Fruit fly (Drosophila melanogaster) whole organism, embryonic: ENCODE results near the gene CG5355.
A peak's percentile ranks its signal among the peaks of the same experiment; 100 is the strongest.

Source experiments
- Abd-B ChIP-seq: fragments of 200-800 bp; sonication (Bioruptor generic); optimal IDR thresholded peaks from 2 replicates; lab custom pipeline; 2018; ENCODE audit warnings: missing biosample characterization, mild to moderate bottlenecking, missing genetic modification characterization, moderate library complexity
- CG10209 ChIP-seq: fragments of 200-800 bp; sonication (Bioruptor generic); optimal IDR thresholded peaks from 3 replicates; lab custom pipeline; 2017; ENCODE audit warnings: missing biosample characterization, mild to moderate bottlenecking, missing genetic modification characterization, missing genetic modification reagents
- CG10543 ChIP-seq: fragments of 200-800 bp; sonication (Bioruptor generic); optimal IDR thresholded peaks from 3 replicates; lab custom pipeline; 2017; ENCODE audit warnings: missing biosample characterization, mild to moderate bottlenecking, missing genetic modification characterization, moderate library complexity
- CG11695 ChIP-seq: fragments of 200-800 bp; sonication (Bioruptor generic); IDR thresholded peaks from 3 replicates; pipeline ENCODE4 v1.3.6; 2022; ENCODE audit warnings: missing biosample characterization, missing genetic modification characterization
- CG12659 ChIP-seq: fragments of 200-800 bp; sonication (Bioruptor generic); optimal IDR thresholded peaks from 3 replicates; lab custom pipeline; 2017; ENCODE audit warnings: mild to moderate bottlenecking, missing biosample characterization, missing genetic modification reagents, missing genetic modification characterization
- CG13424 ChIP-seq: fragments of 200-800 bp; sonication (Bioruptor generic); optimal IDR thresholded peaks from 2 replicates; lab custom pipeline; 2019; ENCODE audit warnings: missing biosample characterization, mild to moderate bottlenecking, missing genetic modification characterization, moderate library complexity
- CG15011 ChIP-seq: fragments of 200-800 bp; sonication (Bioruptor generic); optimal IDR thresholded peaks from 3 replicates; lab custom pipeline; 2018; ENCODE audit warnings: missing biosample characterization, mild to moderate bottlenecking, missing genetic modification characterization
- CG15479 ChIP-seq: fragments of 200-800 bp; sonication (Bioruptor generic); optimal IDR thresholded peaks from 3 replicates; lab custom pipeline; 2019; ENCODE audit warnings: missing biosample characterization, mild to moderate bottlenecking, missing genetic modification characterization, moderate library complexity
- CG17359 ChIP-seq: fragments of 200-800 bp; sonication (Bioruptor generic); optimal IDR thresholded peaks from 3 replicates; lab custom pipeline; 2018; ENCODE audit warnings: missing biosample characterization, mild to moderate bottlenecking, missing genetic modification characterization, moderate library complexity
- CG18011 ChIP-seq: fragments of 200-800 bp; sonication (Bioruptor generic); optimal IDR thresholded peaks from 2 replicates; lab custom pipeline; 2017; ENCODE audit warnings: missing biosample characterization, missing genetic modification characterization, mild to moderate bottlenecking, moderate library complexity, missing genotype
- CG2116 ChIP-seq: fragments of 200-800 bp; sonication (Bioruptor generic); optimal IDR thresholded peaks from 3 replicates; lab custom pipeline; 2018; ENCODE audit warnings: missing biosample characterization, mild to moderate bottlenecking, missing genetic modification characterization
- CG30020 ChIP-seq: fragments of 200-800 bp; optimal IDR thresholded peaks from 2 replicates; lab custom pipeline; 2019; ENCODE audit warnings: missing biosample characterization, mild to moderate bottlenecking, missing genetic modification characterization, moderate library complexity
- CG3281 ChIP-seq: fragments of 200-800 bp; sonication (Bioruptor generic); optimal IDR thresholded peaks from 3 replicates; lab custom pipeline; 2017; ENCODE audit warnings: missing biosample characterization, mild to moderate bottlenecking, missing genetic modification characterization
- CG34422 ChIP-seq: fragments of 200-800 bp; sonication (Bioruptor generic); IDR thresholded peaks from 3 replicates; pipeline ENCODE4 v1.3.6; 2022; ENCODE audit warnings: missing biosample characterization, missing genetic modification characterization
- CG6683 ChIP-seq: fragments of 200-800 bp; sonication (Bioruptor generic); optimal IDR thresholded peaks from 2 replicates; lab custom pipeline; 2017; ENCODE audit warnings: missing biosample characterization, mild to moderate bottlenecking, missing genetic modification characterization, missing genetic modification reagents
- CG7987 ChIP-seq: fragments of 200-800 bp; sonication (Bioruptor generic); optimal IDR thresholded peaks from 2 replicates; lab custom pipeline; 2018; ENCODE audit warnings: missing biosample characterization, mild to moderate bottlenecking, missing genetic modification characterization, moderate library complexity
- CG8281 ChIP-seq: fragments of 200-800 bp; sonication (Bioruptor generic); optimal IDR thresholded peaks from 2 replicates; lab custom pipeline; 2018; ENCODE audit warnings: missing biosample characterization, mild to moderate bottlenecking, missing genetic modification characterization, moderate library complexity
- CG8290 ChIP-seq, 3 experiments: fragments of 200-800 bp; sonication (Bioruptor generic); optimal IDR thresholded peaks; 2 replicates each; lab custom pipeline; 2016 to 2019; ENCODE audit warnings: missing biosample characterization in 3 of 3, missing genetic modification characterization in 3 of 3, mild to moderate bottlenecking in 2 of 3, moderate library complexity in 1 of 3
- CG9437 ChIP-seq: fragments of 200-800 bp; sonication (Bioruptor generic); optimal IDR thresholded peaks from 2 replicates; lab custom pipeline; 2018; ENCODE audit warnings: missing biosample characterization, mild to moderate bottlenecking, missing genetic modification characterization
- CG9727 ChIP-seq: fragments of 200-800 bp; sonication (Bioruptor generic); optimal IDR thresholded peaks from 3 replicates; lab custom pipeline; 2017; ENCODE audit warnings: missing biosample characterization, mild to moderate bottlenecking, missing genetic modification characterization
- CrebB ChIP-seq: fragments of 200-800 bp; sonication (Bioruptor generic); optimal IDR thresholded peaks from 3 replicates; lab custom pipeline; 2018; ENCODE audit warnings: missing biosample characterization, mild to moderate bottlenecking, missing genetic modification characterization
- Doc3 ChIP-seq: fragments of 200-800 bp; sonication (Bioruptor generic); IDR thresholded peaks from 3 replicates; pipeline ENCODE4 v1.3.6; 2022; ENCODE audit warnings: missing biosample characterization, missing genetic modification characterization; ENCODE audit not compliant: partially characterized antibody
- H2.0 ChIP-seq: fragments of 200-800 bp; sonication (Bioruptor generic); IDR thresholded peaks from 2 replicates; pipeline ENCODE4 v1.3.6; 2022; ENCODE audit warnings: missing biosample characterization, missing genetic modification characterization
- MBD-R2 ChIP-seq: fragments of 200-800 bp; sonication (Bioruptor generic); IDR thresholded peaks from 2 replicates; pipeline ENCODE4 v1.3.6; 2022; ENCODE audit warnings: missing biosample characterization, missing genetic modification characterization
- Meics ChIP-seq: fragments of 200-800 bp; sonication (Bioruptor generic); optimal IDR thresholded peaks from 2 replicates; lab custom pipeline; 2017; ENCODE audit warnings: missing biosample characterization, mild to moderate bottlenecking, missing genetic modification characterization
- Sin3A ChIP-seq: fragments of >200 bp; optimal IDR thresholded peaks from 2 replicates; lab custom pipeline; 2018
- Sox100B ChIP-seq: fragments of 200-800 bp; sonication (Bioruptor generic); optimal IDR thresholded peaks from 3 replicates; lab custom pipeline; 2018; ENCODE audit warnings: missing biosample characterization, mild to moderate bottlenecking, missing genetic modification characterization
- Sry-δ ChIP-seq: fragments of 200-800 bp; sonication (Bioruptor generic); optimal IDR thresholded peaks from 2 replicates; lab custom pipeline; 2016; ENCODE audit warnings: missing biosample characterization, missing genetic modification characterization
- amos ChIP-seq: fragments of 200-800 bp; sonication (Bioruptor generic); IDR thresholded peaks from 2 replicates; pipeline ENCODE4 v1.3.6; 2022; ENCODE audit warnings: missing biosample characterization, missing genetic modification characterization; ENCODE audit not compliant: partially characterized antibody
- ara ChIP-seq: fragments of 200-800 bp; sonication (Bioruptor generic); IDR thresholded peaks from 2 replicates; pipeline ENCODE4 v1.3.6; 2022; ENCODE audit warnings: missing biosample characterization, missing genetic modification characterization
- bigmax ChIP-seq: fragments of 200-800 bp; sonication (Bioruptor generic); optimal IDR thresholded peaks from 2 replicates; lab custom pipeline; 2018; ENCODE audit warnings: missing biosample characterization, mild to moderate bottlenecking, missing genetic modification characterization
- chinmo ChIP-seq: fragments of 200-800 bp; sonication (Bioruptor generic); IDR thresholded peaks from 4 replicates; pipeline ENCODE4 v1.3.6; 2022; ENCODE audit warnings: missing biosample characterization, missing genetic modification characterization; ENCODE audit not compliant: partially characterized antibody
- dati ChIP-seq: fragments of 200-800 bp; sonication (Bioruptor generic); IDR thresholded peaks from 2 replicates; pipeline ENCODE4 v1.3.6; 2022; ENCODE audit warnings: missing biosample characterization, missing genetic modification characterization
- hbn ChIP-seq: fragments of 200-800 bp; sonication (Bioruptor generic); IDR thresholded peaks from 2 replicates; pipeline ENCODE4 v1.3.6; 2022; ENCODE audit warnings: missing biosample characterization, missing genetic modification characterization; ENCODE audit not compliant: partially characterized antibody
- her ChIP-seq: fragments of 200-800 bp; sonication (Bioruptor generic); optimal IDR thresholded peaks from 2 replicates; lab custom pipeline; 2016; ENCODE audit warnings: missing biosample characterization, missing genetic modification characterization
- jing ChIP-seq: fragments of 200-800 bp; sonication (Bioruptor generic); optimal IDR thresholded peaks from 2 replicates; lab custom pipeline; 2018; ENCODE audit warnings: missing biosample characterization, mild to moderate bottlenecking, missing genetic modification characterization
- jumu ChIP-seq: fragments of 200-800 bp; sonication (Bioruptor generic); optimal IDR thresholded peaks from 3 replicates; lab custom pipeline; 2016; ENCODE audit warnings: missing biosample characterization, missing genetic modification characterization
- knrl ChIP-seq: fragments of 200-800 bp; sonication (Bioruptor generic); IDR thresholded peaks from 3 replicates; pipeline ENCODE4 v1.3.6; 2022; ENCODE audit warnings: missing biosample characterization, missing genetic modification characterization; ENCODE audit not compliant: partially characterized antibody
- nmo ChIP-seq: fragments of 200-800 bp; sonication (Bioruptor generic); optimal IDR thresholded peaks from 2 replicates; lab custom pipeline; 2018; ENCODE audit warnings: missing biosample characterization, mild to moderate bottlenecking, missing genetic modification characterization, moderate library complexity
- nom ChIP-seq: fragments of 200-800 bp; sonication (Bioruptor generic); optimal IDR thresholded peaks from 2 replicates; lab custom pipeline; 2017; ENCODE audit warnings: missing biosample characterization, missing genetic modification characterization, mild to moderate bottlenecking, moderate library complexity, missing genetic modification reagents
- odd ChIP-seq: fragments of 200-800 bp; sonication (Bioruptor generic); optimal IDR thresholded peaks from 2 replicates; lab custom pipeline; 2017; ENCODE audit warnings: missing biosample characterization, mild to moderate bottlenecking, missing genetic modification characterization
- pan ChIP-seq, 4 experiments: fragments of >200 bp in 3 of 4; fragments of 200-800 bp in 1 of 4; sonication (Bioruptor generic) in 1 of 4; optimal IDR thresholded peaks in 3 of 4; IDR thresholded peaks in 1 of 4; 2 replicates each; pipeline versions ENCODE4 v1.3.6 to Lab custom; 2017 to 2022; ENCODE audit warnings: missing biosample characterization in 2 of 4, missing genetic modification characterization in 2 of 4, mixed read lengths in 1 of 4
- salm ChIP-seq: fragments of 200-800 bp; sonication (Bioruptor generic); optimal IDR thresholded peaks from 2 replicates; lab custom pipeline; 2018; ENCODE audit warnings: missing biosample characterization, mild to moderate bottlenecking, missing genetic modification characterization
- sqz ChIP-seq: fragments of 200-800 bp; sonication (Bioruptor generic); optimal IDR thresholded peaks from 3 replicates; lab custom pipeline; 2018; ENCODE audit warnings: missing biosample characterization, mild to moderate bottlenecking, missing genetic modification characterization
- toy ChIP-seq: fragments of 200-800 bp; sonication (Bioruptor generic); IDR thresholded peaks from 2 replicates; pipeline ENCODE4 v1.3.6; 2022; ENCODE audit warnings: missing biosample characterization, missing genetic modification characterization
- wek ChIP-seq: fragments of 200-800 bp; sonication (Bioruptor generic); optimal IDR thresholded peaks from 3 replicates; lab custom pipeline; 2018; ENCODE audit warnings: missing biosample characterization, mild to moderate bottlenecking, missing genetic modification characterization, moderate library complexity
- zen2 ChIP-seq: fragments of 200-800 bp; sonication (Bioruptor generic); IDR thresholded peaks from 3 replicates; pipeline ENCODE4 v1.3.6; 2022; ENCODE audit warnings: missing biosample characterization, missing genetic modification characterization; ENCODE audit not compliant: partially characterized antibody
- zfh1 ChIP-seq: fragments of 200-800 bp; sonication (Bioruptor generic); IDR thresholded peaks from 3 replicates; pipeline ENCODE4 v1.3.6; 2022; ENCODE audit warnings: missing biosample characterization, missing genetic modification characterization

CG5355 gene

dm6 chr2L:10396877-10397587 is 16.2 kb downstream of the CG5355 start (continued):
- TF ChIP-seq zfh1 (no peak), H2.0 (GFP tag; lab: Robert Waterston, UW) (no peak), CG13424 (no peak), chinmo (no peak), amos (GFP tag; lab: Robert Waterston, UW) (no peak), CG8290 (GFP tag; optimal IDR thresholded peaks at IDR 0.05; lab: Kevin White, UChicago) (no peak), CG8290 (tag; optimal IDR thresholded peaks at IDR 0.05; lab: Kevin White, UChicago) (no peak), knrl (GFP tag; lab: Robert Waterston, UW) (no peak), CG30020 (peak; percentile 59), hbn (GFP tag; lab: Robert Waterston, UW) (no peak), salm (tag; lab: Kevin White, UChicago) (no peak), CG34422 (no peak), CG15011 (GFP tag; lab: Kevin White, UChicago) (no peak), ara (GFP tag; lab: Robert Waterston, UW) (no peak), jing (GFP tag; lab: Kevin White, UChicago) (no peak), CrebB (no peak), wek (GFP tag; lab: Kevin White, UChicago) (peak; percentile 42), sqz (no peak), CG3281 (GFP tag; lab: Kevin White, UChicago) (peak; percentile 5), MBD-R2 (GFP tag; lab: Robert Waterston, UW) (no peak), dati (no peak), CG10543 (GFP tag; lab: Kevin White, UChicago) (no peak), CG6683 (no peak), CG10209 (no peak), pan (optimal IDR thresholded peaks at IDR 0.05; lab: Kevin White, UChicago) (no peak), pan (GFP tag; optimal IDR thresholded peaks at IDR 0.05 in 1 of 2, IDR thresholded peaks at IDR 0.05 in 1 of 2) (no peak), odd (GFP tag; lab: Kevin White, UChicago) (peak; percentile 56), Sox100B (GFP tag; lab: Kevin White, UChicago) (peak; percentile 6), nom (GFP tag; lab: Kevin White, UChicago) (peak; percentile 36), CG17359 (no peak), her (no peak), CG2116 (no peak), CG11695 (GFP tag; lab: Robert Waterston, UW) (no peak), CG9727 (GFP tag; lab: Kevin White, UChicago) (no peak), toy (GFP tag; lab: Robert Waterston, UW) (no peak), Abd-B (GFP tag; lab: Kevin White, UChicago) (no peak), Sry-δ (no peak), CG9437 (GFP tag; lab: Kevin White, UChicago) (no peak), Doc3 (no peak), CG15479 (GFP tag; lab: Kevin White, UChicago) (no peak), nmo (GFP tag; lab: Kevin White, UChicago) (no peak), CG7987 (peak; percentile 61), Meics (GFP tag; lab: Kevin White, UChicago) (no peak), jumu (GFP tag; lab: Kevin White, UChicago) (no peak), bigmax (GFP tag; lab: Kevin White, UChicago) (no peak), Sin3A (lab: Kevin White, UChicago) (no peak), zen2 (GFP tag; lab: Robert Waterston, UW) (no peak), CG12659 (GFP tag; lab: Kevin White, UChicago) (no peak), CG18011 (GFP tag; lab: Kevin White, UChicago) (no peak), CG8281 (tag; lab: Kevin White, UChicago) (no peak)
